Fruit fly (Drosophila melanogaster) whole organism, embryonic: ENCODE results near the gene MFS18.

Experiments
- ATbp ChIP-seq: fragments of 200-800 bp; sonication (Bioruptor generic); optimal IDR thresholded peaks from 2 replicates; lab custom pipeline; 2017; ENCODE audit warnings: missing biosample characterization, mild to moderate bottlenecking, missing genetic modification characterization, missing genetic modification reagents
- BtbVII ChIP-seq: fragments of 200-800 bp; sonication (Bioruptor generic); optimal IDR thresholded peaks from 3 replicates; lab custom pipeline; 2017; ENCODE audit warnings: missing biosample characterization, mild to moderate bottlenecking, missing genetic modification characterization
- CG12104 ChIP-seq: fragments of 200-800 bp; sonication (Bioruptor generic); optimal IDR thresholded peaks from 3 replicates; lab custom pipeline; 2016; ENCODE audit warnings: missing biosample characterization, missing genetic modification characterization
- CG14441 ChIP-seq: fragments of 200-800 bp; sonication (Bioruptor generic); IDR thresholded peaks from 2 replicates; pipeline ENCODE4 v1.3.6; 2022; ENCODE audit warnings: missing biosample characterization, missing genetic modification characterization
- CG14860 ChIP-seq: fragments of 200-800 bp; sonication (Bioruptor generic); IDR thresholded peaks from 3 replicates; pipeline ENCODE4 v1.3.6; 2022; ENCODE audit warnings: missing biosample characterization, missing genetic modification characterization; ENCODE audit not compliant: partially characterized antibody
- CG1529 ChIP-seq: fragments of 200-800 bp; sonication (Bioruptor generic); optimal IDR thresholded peaks from 3 replicates; lab custom pipeline; 2018; ENCODE audit warnings: missing biosample characterization, missing genetic modification characterization
- CG2120 ChIP-seq: fragments of 200-800 bp; sonication (Bioruptor generic); optimal IDR thresholded peaks from 3 replicates; lab custom pipeline; 2016; ENCODE audit warnings: missing biosample characterization, missing genetic modification characterization
- CG2202 ChIP-seq: fragments of 200-800 bp; sonication (Bioruptor generic); optimal IDR thresholded peaks from 2 replicates; lab custom pipeline; 2018; ENCODE audit warnings: missing biosample characterization, mild to moderate bottlenecking, missing genetic modification characterization
- CG2678 ChIP-seq: fragments of 200-800 bp; sonication (Bioruptor generic); optimal IDR thresholded peaks from 3 replicates; lab custom pipeline; 2019; ENCODE audit warnings: missing biosample characterization, mild to moderate bottlenecking, missing genetic modification characterization, moderate library complexity
- CG32532 ChIP-seq: fragments of 200-800 bp; sonication (Bioruptor generic); IDR thresholded peaks from 2 replicates; pipeline ENCODE4 v1.3.6; 2022; ENCODE audit warnings: missing biosample characterization, missing genetic modification characterization
- CG34224 ChIP-seq: fragments of 200-800 bp; sonication (Bioruptor generic); IDR thresholded peaks from 3 replicates; pipeline ENCODE4 v1.3.6; 2022; ENCODE audit warnings: missing biosample characterization, missing genetic modification characterization; ENCODE audit not compliant: partially characterized antibody
- CG3726 ChIP-seq: fragments of 200-800 bp; sonication (Bioruptor generic); IDR thresholded peaks from 3 replicates; pipeline ENCODE4, ENCODE4 v1.3.6; 2022; ENCODE audit warnings: missing biosample characterization, missing genetic modification characterization
- CG3995 ChIP-seq: fragments of 200-800 bp; sonication (Bioruptor generic); optimal IDR thresholded peaks from 3 replicates; lab custom pipeline; 2016; ENCODE audit warnings: missing biosample characterization, missing genetic modification characterization
- CG4820 ChIP-seq: fragments of 200-800 bp; sonication (Bioruptor generic); optimal IDR thresholded peaks from 3 replicates; lab custom pipeline; 2016; ENCODE audit warnings: missing biosample characterization, missing genetic modification characterization
- CG9437 ChIP-seq: fragments of 200-800 bp; sonication (Bioruptor generic); optimal IDR thresholded peaks from 2 replicates; lab custom pipeline; 2018; ENCODE audit warnings: missing biosample characterization, mild to moderate bottlenecking, missing genetic modification characterization
- Chrac-16 ChIP-seq: fragments of 200-800 bp; sonication (Bioruptor generic); optimal IDR thresholded peaks from 3 replicates; lab custom pipeline; 2016; ENCODE audit warnings: missing biosample characterization, missing genetic modification characterization
- CkIIα-i1 ChIP-seq: fragments of 200-800 bp; sonication (Bioruptor generic); IDR thresholded peaks from 2 replicates; pipeline ENCODE4 v1.3.6; 2022; ENCODE audit warnings: missing biosample characterization, missing genetic modification characterization
- CoRest ChIP-seq: fragments of 200-800 bp; sonication (Bioruptor generic); optimal IDR thresholded peaks from 3 replicates; lab custom pipeline; 2018; ENCODE audit warnings: missing biosample characterization, mild to moderate bottlenecking, missing genetic modification characterization, moderate library complexity
- Dbx ChIP-seq: fragments of 200-800 bp; sonication (Bioruptor generic); IDR thresholded peaks from 3 replicates; pipeline ENCODE4 v1.3.6; 2022; ENCODE audit warnings: missing biosample characterization, missing genetic modification characterization
- Doc2 ChIP-seq: fragments of 200-800 bp; sonication (Bioruptor generic); IDR thresholded peaks from 2 replicates; pipeline ENCODE4 v1.3.6; 2022; ENCODE audit warnings: missing biosample characterization, missing genetic modification characterization
- E2f2 ChIP-seq: fragments of 200-800 bp; sonication (Bioruptor generic); IDR thresholded peaks from 2 replicates; pipeline ENCODE4 v1.3.6; 2022; ENCODE audit warnings: missing biosample characterization, missing genetic modification characterization
- HHEX ChIP-seq: fragments of 200-800 bp; sonication (Bioruptor generic); optimal IDR thresholded peaks from 3 replicates; lab custom pipeline; 2017; ENCODE audit warnings: missing biosample characterization, mild to moderate bottlenecking, missing genetic modification characterization, missing genetic modification reagents
- HLHmδ ChIP-seq: fragments of 200-800 bp; sonication (Bioruptor generic); optimal IDR thresholded peaks from 2 replicates; lab custom pipeline; 2018; ENCODE audit warnings: missing biosample characterization, mild to moderate bottlenecking, missing genetic modification characterization, moderate library complexity
- Hr39 ChIP-seq: fragments of >200 bp; optimal IDR thresholded peaks from 2 replicates; lab custom pipeline; 2017
- Mad ChIP-seq: fragments of 200-800 bp; sonication (Bioruptor generic); optimal IDR thresholded peaks from 2 replicates; lab custom pipeline; 2016; ENCODE audit warnings: missing biosample characterization, missing genetic modification characterization
- Myb ChIP-seq: fragments of 200-800 bp; sonication (Bioruptor generic); optimal IDR thresholded peaks from 2 replicates; lab custom pipeline; 2016; ENCODE audit warnings: missing biosample characterization, missing genetic modification characterization
- NK7.1 ChIP-seq: fragments of 200-800 bp; sonication (Bioruptor generic); optimal IDR thresholded peaks from 3 replicates; lab custom pipeline; 2016; ENCODE audit warnings: missing biosample characterization, missing genetic modification characterization
- Pdp1 ChIP-seq, 2 experiments: fragments of 200-800 bp; sonication (Bioruptor generic); optimal IDR thresholded peaks; 3 replicates each; lab custom pipeline; 2016; ENCODE audit warnings: missing biosample characterization in 2 of 2, missing genetic modification characterization in 2 of 2, mild to moderate bottlenecking in 1 of 2, moderate library complexity in 1 of 2
- Vsx1 ChIP-seq: fragments of 200-800 bp; sonication (Bioruptor generic); optimal IDR thresholded peaks from 2 replicates; lab custom pipeline; 2017; ENCODE audit warnings: missing biosample characterization, mild to moderate bottlenecking, missing genetic modification characterization, missing genetic modification reagents
- bbx ChIP-seq: fragments of 200-800 bp; sonication (Bioruptor generic); IDR thresholded peaks from 2 replicates; pipeline ENCODE4 v1.3.6; 2022; ENCODE audit warnings: missing biosample characterization, missing genetic modification characterization; ENCODE audit not compliant: partially characterized antibody
- btn ChIP-seq: fragments of 200-800 bp; sonication (Bioruptor generic); optimal IDR thresholded peaks from 2 replicates; lab custom pipeline; 2016; ENCODE audit warnings: missing biosample characterization, missing genetic modification characterization
- cg ChIP-seq: fragments of 200-800 bp; sonication (Bioruptor generic); optimal IDR thresholded peaks from 3 replicates; lab custom pipeline; 2019; ENCODE audit warnings: missing biosample characterization, mild to moderate bottlenecking, missing genetic modification characterization, moderate library complexity
- croc ChIP-seq: fragments of 200-800 bp; sonication (Bioruptor generic); conservative IDR thresholded peaks from 3 replicates; pipeline ENCODE4 v1.3.6; 2022; ENCODE audit warnings: missing biosample characterization, missing genetic modification characterization
- da ChIP-seq: fragments of 200-800 bp; sonication (Bioruptor generic); optimal IDR thresholded peaks from 2 replicates; lab custom pipeline; 2016; ENCODE audit warnings: missing biosample characterization, missing genetic modification characterization
- disco-r ChIP-seq: fragments of 200-800 bp; sonication (Bioruptor generic); optimal IDR thresholded peaks from 2 replicates; lab custom pipeline; 2016; ENCODE audit warnings: missing biosample characterization, missing genetic modification characterization
- fd3F ChIP-seq: fragments of 200-800 bp; sonication (Bioruptor generic); optimal IDR thresholded peaks from 2 replicates; lab custom pipeline; 2018; ENCODE audit warnings: missing biosample characterization, mild to moderate bottlenecking, missing genetic modification characterization, moderate library complexity
- gem ChIP-seq: fragments of 200-800 bp; sonication (Bioruptor generic); optimal IDR thresholded peaks from 2 replicates; lab custom pipeline; 2019; ENCODE audit warnings: missing biosample characterization, mild to moderate bottlenecking, missing genetic modification characterization, moderate library complexity
- gfzf ChIP-seq: fragments of 200-800 bp; sonication (Bioruptor generic); optimal IDR thresholded peaks from 2 replicates; lab custom pipeline; 2016; ENCODE audit warnings: missing biosample characterization, mild to moderate bottlenecking, missing genetic modification characterization, moderate library complexity
- gro ChIP-seq: fragments of 200-800 bp; sonication (Bioruptor generic); optimal IDR thresholded peaks from 2 replicates; lab custom pipeline; 2016; ENCODE audit warnings: missing biosample characterization, missing genetic modification characterization
- kah ChIP-seq: fragments of 200-800 bp; sonication (Bioruptor generic); optimal IDR thresholded peaks from 2 replicates; lab custom pipeline; 2018; ENCODE audit warnings: missing biosample characterization, mild to moderate bottlenecking, missing genetic modification characterization
- lov ChIP-seq, 2 experiments: fragments of 200-800 bp in 1 of 2; fragments of >200 bp in 1 of 2; sonication (Bioruptor generic) in 1 of 2; IDR thresholded peaks in 1 of 2; optimal IDR thresholded peaks in 1 of 2; 2 replicates in 1 of 2; 3 replicates in 1 of 2; pipeline versions ENCODE4 v1.3.6 to Lab custom; 2017 to 2022; ENCODE audit warnings: missing biosample characterization in 1 of 2, missing genetic modification characterization in 1 of 2
- nerfin-1 ChIP-seq: fragments of 200-800 bp; sonication (Bioruptor generic); optimal IDR thresholded peaks from 3 replicates; lab custom pipeline; 2019; ENCODE audit warnings: missing biosample characterization, mild to moderate bottlenecking, missing genetic modification characterization, moderate library complexity
- pfk ChIP-seq: fragments of 200-800 bp; sonication (Bioruptor generic); optimal IDR thresholded peaks from 2 replicates; lab custom pipeline; 2018; ENCODE audit warnings: missing biosample characterization, mild to moderate bottlenecking, missing genetic modification characterization, moderate library complexity
- prd ChIP-seq, 3 experiments: fragments of >200 bp in 2 of 3; fragments of 200-800 bp in 1 of 3; sonication (Bioruptor generic) in 1 of 3; optimal IDR thresholded peaks in 2 of 3; IDR thresholded peaks in 1 of 3; 2 replicates in 2 of 3; 3 replicates in 1 of 3; pipeline versions ENCODE4 v1.3.6 to Lab custom; 2017 to 2022; ENCODE audit warnings: missing biosample characterization in 1 of 3, missing genetic modification characterization in 1 of 3
- sens ChIP-seq: fragments of 200-800 bp; sonication (Bioruptor generic); peaks from one replicate; lab custom pipeline; 2016; ENCODE audit warnings: missing biosample characterization, missing genetic modification characterization
- slbo ChIP-seq: fragments of 200-800 bp; sonication (Bioruptor generic); IDR thresholded peaks from 2 replicates; pipeline ENCODE4 v1.3.6; 2022; ENCODE audit warnings: missing biosample characterization, missing genetic modification characterization
- trem ChIP-seq: fragments of 200-800 bp; optimal IDR thresholded peaks from 3 replicates; lab custom pipeline; 2019; ENCODE audit warnings: missing biosample characterization, mild to moderate bottlenecking, missing genetic modification characterization, moderate library complexity
- ttk ChIP-seq: fragments of 200-800 bp; sonication (Bioruptor generic); IDR thresholded peaks from 2 replicates; pipeline ENCODE4 v2.1.2; 2022; ENCODE audit warnings: missing biosample characterization, missing genetic modification characterization
- tx ChIP-seq: fragments of 200-800 bp; sonication (Bioruptor generic); optimal IDR thresholded peaks from 2 replicates; lab custom pipeline; 2016; ENCODE audit warnings: missing biosample characterization, missing genetic modification characterization
- unc-4 ChIP-seq: fragments of 200-800 bp; sonication (Bioruptor generic); IDR thresholded peaks from 2 replicates; pipeline ENCODE4 v1.3.6; 2022; ENCODE audit warnings: missing biosample characterization, missing genetic modification characterization; ENCODE audit not compliant: partially characterized antibody

Gene MFS18

dm6 chr2L:4448582-4449016 is at the start of gene MFS18:
TSS of gene MFS18 (minus strand) at chr2L:4448635.
- TF ChIP-seq tx (GFP tag; lab: Kevin White, UChicago) (peak; percentile 63), CoRest (peak; percentile 96), sens (GFP tag; lab: Kevin White, UChicago) (peak; percentile 97), CkIIα-i1 (GFP tag; lab: Robert Waterston, UW) (peak; percentile 91), Chrac-16 (peak; percentile 97), CG9437 (peak; percentile 91), CG2202 (tag; lab: Kevin White, UChicago) (peak; percentile 95), fd3F (GFP tag; lab: Kevin White, UChicago) (peak; percentile 89), trem (tag; lab: Kevin White, UChicago) (peak; percentile 97), CG2120 (GFP tag; lab: Kevin White, UChicago) (peak; percentile 96), bbx (GFP tag; lab: Robert Waterston, UW) (peak; percentile 93), CG4820 (GFP tag; lab: Kevin White, UChicago) (peak; percentile 95), pfk (GFP tag; lab: Kevin White, UChicago) (peak; percentile 38), btn (GFP tag; lab: Kevin White, UChicago) (peak; percentile 25), lov (optimal IDR thresholded peaks at IDR 0.05; lab: Kevin White, UChicago) (no peak), lov (GFP tag; IDR thresholded peaks at IDR 0.05; lab: Robert Waterston, UW) (peak; percentile 98), disco-r (GFP tag; lab: Kevin White, UChicago) (peak; percentile 65), ATbp (peak; percentile 93), CG12104 (peak; percentile 94), HLHmδ (no peak), CG3995 (GFP tag; lab: Kevin White, UChicago) (peak; percentile 77), Myb (peak; percentile 88), kah (GFP tag; lab: Kevin White, UChicago) (peak; percentile 92), CG32532 (peak; percentile 99), unc-4 (peak; percentile 52), HHEX (GFP tag; lab: Kevin White, UChicago) (peak; percentile 98), BtbVII (GFP tag; lab: Kevin White, UChicago) (peak; percentile 97), Dbx (GFP tag; lab: Robert Waterston, UW) (peak; percentile 98), slbo (GFP tag; lab: Robert Waterston, UW) (peak; percentile 99), Vsx1 (GFP tag; lab: Kevin White, UChicago) (no peak), gro (GFP tag; lab: Kevin White, UChicago) (peak; percentile 87), Doc2 (GFP tag; lab: Robert Waterston, UW) (peak; percentile 94), Pdp1 (GFP tag; optimal IDR thresholded peaks at IDR 0.05; lab: Kevin White, UChicago) (peak; percentile 85 to 87), NK7.1 (peak; percentile 92), CG14441 (peak; percentile 99), ttk (GFP tag; lab: Robert Waterston, UW) (peak; percentile 99), CG34224 (GFP tag; lab: Robert Waterston, UW) (peak; percentile 74; the same call in 2 of the 3 replicates), CG1529 (GFP tag; lab: Kevin White, UChicago) (peak; percentile 92), CG2678 (peak; percentile 99), croc (GFP tag; lab: Robert Waterston, UW) (peak; percentile 98), nerfin-1 (tag; lab: Kevin White, UChicago) (peak; percentile 95), CG14860 (peak; percentile 74; the same call in 2 of the 3 replicates), E2f2 (peak; percentile 88), gem (tag; lab: Kevin White, UChicago) (peak; percentile 98), CG3726 (peak; percentile 99), gfzf (peak; percentile 30), prd (optimal IDR thresholded peaks at IDR 0.05; lab: Kevin White, UChicago) (no peak), prd (GFP tag; IDR thresholded peaks at IDR 0.05; lab: Robert Waterston, UW) (peak; percentile 100), cg (no peak), da (GFP tag; lab: Kevin White, UChicago) (peak; percentile 55), Mad (GFP tag; lab: Kevin White, UChicago) (peak; percentile 90), Hr39 (lab: Kevin White, UChicago) (no peak)
